Fruit fly (Drosophila melanogaster) whole organism, prepupa: ENCODE data around the gene sni.

Source experiments
- CG10631 ChIP-seq: fragments of 200-800 bp; sonication (Bioruptor generic); optimal IDR thresholded peaks from 2 replicates; lab custom pipeline; 2016; ENCODE audit warnings: missing biosample characterization, missing genetic modification characterization
- CG10669 ChIP-seq: fragments of 200-800 bp; sonication (Bioruptor generic); optimal IDR thresholded peaks from 3 replicates; lab custom pipeline; 2018; ENCODE audit warnings: missing biosample characterization, mild to moderate bottlenecking, missing genetic modification characterization, moderate library complexity
- CG11294 ChIP-seq: fragments of 200-800 bp; sonication (Bioruptor generic); IDR thresholded peaks from 2 replicates; pipeline ENCODE4 v1.3.6; 2022; ENCODE audit warnings: missing biosample characterization, missing genetic modification characterization
- CG11762 ChIP-seq: fragments of 200-800 bp; sonication (Bioruptor generic); optimal IDR thresholded peaks from 3 replicates; lab custom pipeline; 2016; ENCODE audit warnings: missing biosample characterization, missing genetic modification characterization; ENCODE audit not compliant: insufficient read depth
- CG11902 ChIP-seq: fragments of 200-800 bp; sonication (Bioruptor generic); optimal IDR thresholded peaks from 3 replicates; lab custom pipeline; 2016; ENCODE audit warnings: missing biosample characterization, missing genetic modification characterization
- CG15336 ChIP-seq: fragments of 200-800 bp; sonication (Bioruptor generic); IDR thresholded peaks from 2 replicates; pipeline ENCODE4 v1.3.6; 2022; ENCODE audit warnings: missing biosample characterization, missing genetic modification characterization
- CG1621 ChIP-seq: fragments of 200-800 bp; sonication (Bioruptor generic); optimal IDR thresholded peaks from 3 replicates; lab custom pipeline; 2018; ENCODE audit warnings: missing biosample characterization, mild to moderate bottlenecking, missing genetic modification characterization
- CG16779 ChIP-seq: fragments of 200-800 bp; sonication (Bioruptor generic); optimal IDR thresholded peaks from 3 replicates; lab custom pipeline; 2017; ENCODE audit warnings: missing biosample characterization, mild to moderate bottlenecking, missing genetic modification characterization
- CG3032 ChIP-seq: fragments of 200-800 bp; optimal IDR thresholded peaks from 2 replicates; lab custom pipeline; 2019; ENCODE audit warnings: missing biosample characterization, mild to moderate bottlenecking, missing genetic modification characterization, moderate library complexity
- CG31627 ChIP-seq: fragments of 200-800 bp; sonication (Bioruptor generic); optimal IDR thresholded peaks from 3 replicates; lab custom pipeline; 2016; ENCODE audit warnings: missing biosample characterization, missing genetic modification characterization
- CG32006 ChIP-seq: fragments of 200-800 bp; sonication (Bioruptor generic); optimal IDR thresholded peaks from 3 replicates; lab custom pipeline; 2017; ENCODE audit warnings: missing biosample characterization, mild to moderate bottlenecking, missing genetic modification characterization
- CG6163 ChIP-seq: fragments of 200-800 bp; sonication (Bioruptor generic); IDR thresholded peaks from 3 replicates; pipeline ENCODE4 v1.3.6; 2022; ENCODE audit warnings: missing biosample characterization, missing genetic modification characterization
- CG6276 ChIP-seq: fragments of 200-800 bp; sonication (Bioruptor generic); optimal IDR thresholded peaks from 2 replicates; lab custom pipeline; 2017; ENCODE audit warnings: missing biosample characterization, mild to moderate bottlenecking, missing genetic modification characterization
- CG6792 ChIP-seq: fragments of 200-800 bp; sonication (Bioruptor generic); optimal IDR thresholded peaks from 3 replicates; lab custom pipeline; 2016; ENCODE audit warnings: missing biosample characterization, missing genetic modification characterization
- CG6808 ChIP-seq: fragments of 200-800 bp; sonication (Bioruptor generic); optimal IDR thresholded peaks from 3 replicates; lab custom pipeline; 2017; ENCODE audit warnings: missing biosample characterization, missing genetic modification characterization, mild to moderate bottlenecking, moderate library complexity, missing genetic modification reagents
- CG6854 ChIP-seq: fragments of 200-800 bp; sonication (Bioruptor generic); optimal IDR thresholded peaks from 2 replicates; lab custom pipeline; 2017; ENCODE audit warnings: missing biosample characterization, mild to moderate bottlenecking, missing genetic modification characterization
- CG7368 ChIP-seq: fragments of 200-800 bp; sonication (Bioruptor generic); optimal IDR thresholded peaks from 3 replicates; lab custom pipeline; 2016; ENCODE audit warnings: missing biosample characterization, missing genetic modification characterization
- CG8119 ChIP-seq: fragments of 200-800 bp; sonication (Bioruptor generic); IDR thresholded peaks from 3 replicates; pipeline ENCODE4 v1.3.6; 2022; ENCODE audit warnings: missing biosample characterization, missing genetic modification characterization
- CG8319 ChIP-seq: fragments of 200-800 bp; sonication (Bioruptor generic); optimal IDR thresholded peaks from 3 replicates; lab custom pipeline; 2016; ENCODE audit warnings: missing biosample characterization, missing genetic modification characterization
- CG8632 ChIP-seq: fragments of 200-800 bp; sonication (Bioruptor generic); optimal IDR thresholded peaks from 3 replicates; lab custom pipeline; 2016; ENCODE audit warnings: missing biosample characterization, missing genetic modification characterization
- CG9139 ChIP-seq: fragments of 200-800 bp; sonication (Bioruptor generic); optimal IDR thresholded peaks from 3 replicates; lab custom pipeline; 2017; ENCODE audit warnings: missing biosample characterization, mild to moderate bottlenecking, missing genetic modification characterization
- Eip75B ChIP-seq: fragments of 200-800 bp; sonication (Bioruptor generic); optimal IDR thresholded peaks from 3 replicates; lab custom pipeline; 2016; ENCODE audit warnings: missing biosample characterization, missing genetic modification characterization
- Eip78C ChIP-seq: fragments of 200-800 bp; sonication (Bioruptor generic); peaks from one replicate; lab custom pipeline; 2016; ENCODE audit warnings: missing biosample characterization, missing genetic modification characterization
- Eip93F ChIP-seq: fragments of 200-800 bp; sonication (Bioruptor generic); optimal IDR thresholded peaks from 2 replicates; lab custom pipeline; 2016; ENCODE audit warnings: missing biosample characterization, mild to moderate bottlenecking, missing genetic modification characterization
- Ets96B ChIP-seq: fragments of 200-800 bp; optimal IDR thresholded peaks from 2 replicates; lab custom pipeline; 2019; ENCODE audit warnings: missing biosample characterization, mild to moderate bottlenecking, missing genetic modification characterization, moderate library complexity
- Gug ChIP-seq: fragments of 200-800 bp; sonication (Bioruptor generic); IDR thresholded peaks from 2 replicates; pipeline ENCODE4 v1.3.6; 2022; ENCODE audit warnings: missing biosample characterization, missing genetic modification characterization
- Hr38 ChIP-seq: sonication (Bioruptor generic); optimal IDR thresholded peaks from 2 replicates; lab custom pipeline; 2016; ENCODE audit warnings: missing biosample characterization, missing genetic modification characterization
- Hr4 ChIP-seq: fragments of 200-800 bp; sonication (Bioruptor generic); optimal IDR thresholded peaks from 3 replicates; lab custom pipeline; 2016; ENCODE audit warnings: missing biosample characterization, missing genetic modification characterization
- Lpt ChIP-seq: fragments of 200-800 bp; sonication (Bioruptor generic); optimal IDR thresholded peaks from 3 replicates; lab custom pipeline; 2016; ENCODE audit warnings: missing biosample characterization, missing genetic modification characterization
- Met ChIP-seq: fragments of 200-800 bp; sonication (Bioruptor generic); optimal IDR thresholded peaks from 3 replicates; lab custom pipeline; 2016; ENCODE audit warnings: missing biosample characterization, missing genetic modification characterization
- OdsH ChIP-seq: fragments of 200-800 bp; sonication (Bioruptor generic); optimal IDR thresholded peaks from 3 replicates; lab custom pipeline; 2016; ENCODE audit warnings: missing biosample characterization, missing genetic modification characterization
- Sox102F ChIP-seq: fragments of 200-800 bp; sonication (Bioruptor generic); optimal IDR thresholded peaks from 2 replicates; lab custom pipeline; 2016; ENCODE audit warnings: missing biosample characterization, mild to moderate bottlenecking, missing genetic modification characterization
- Sox15 ChIP-seq: fragments of 200-800 bp; sonication (Bioruptor generic); optimal IDR thresholded peaks from 3 replicates; lab custom pipeline; 2016; ENCODE audit warnings: missing biosample characterization, missing genetic modification characterization
- achi ChIP-seq: fragments of 200-800 bp; sonication (Bioruptor generic); optimal IDR thresholded peaks from 3 replicates; lab custom pipeline; 2016; ENCODE audit warnings: missing biosample characterization, missing genetic modification characterization
- dac ChIP-seq: fragments of 200-800 bp; sonication (Bioruptor generic); optimal IDR thresholded peaks from 2 replicates; lab custom pipeline; 2017; ENCODE audit warnings: missing biosample characterization, mild to moderate bottlenecking, missing genetic modification characterization
- esn ChIP-seq: fragments of 200-800 bp; sonication (Bioruptor generic); optimal IDR thresholded peaks from 2 replicates; lab custom pipeline; 2016; ENCODE audit warnings: missing biosample characterization, mild to moderate bottlenecking, missing genetic modification characterization, moderate library complexity
- fd59A ChIP-seq: fragments of 200-800 bp; sonication (Bioruptor generic); optimal IDR thresholded peaks from 2 replicates; lab custom pipeline; 2017; ENCODE audit warnings: missing biosample characterization, mild to moderate bottlenecking, missing genetic modification characterization, missing genetic modification reagents
- fd85E ChIP-seq: fragments of 200-800 bp; sonication (Bioruptor generic); optimal IDR thresholded peaks from 3 replicates; lab custom pipeline; 2016; ENCODE audit warnings: missing biosample characterization, missing genetic modification characterization
- fkh ChIP-seq: fragments of 200-800 bp; sonication (Bioruptor generic); optimal IDR thresholded peaks from 3 replicates; lab custom pipeline; 2017; ENCODE audit warnings: missing biosample characterization, mild to moderate bottlenecking, missing genetic modification characterization, moderate library complexity
- lz ChIP-seq: fragments of 200-800 bp; sonication (Bioruptor generic); optimal IDR thresholded peaks from 3 replicates; lab custom pipeline; 2016; ENCODE audit warnings: missing biosample characterization, missing genetic modification characterization
- net ChIP-seq: fragments of 200-800 bp; sonication (Bioruptor generic); optimal IDR thresholded peaks from 3 replicates; lab custom pipeline; 2016; ENCODE audit warnings: missing biosample characterization, missing genetic modification characterization
- pdm3 ChIP-seq: fragments of 200-800 bp; sonication (Bioruptor generic); optimal IDR thresholded peaks from 3 replicates; lab custom pipeline; 2016; ENCODE audit warnings: missing biosample characterization, missing genetic modification characterization
- salr ChIP-seq, 2 experiments: fragments of 200-800 bp; sonication (Bioruptor generic); optimal IDR thresholded peaks; 3 replicates each; lab custom pipeline; 2016 to 2018; ENCODE audit warnings: missing biosample characterization in 2 of 2, missing genetic modification characterization in 2 of 2, mild to moderate bottlenecking in 1 of 2
- svp ChIP-seq: fragments of 200-800 bp; sonication (Bioruptor generic); peaks from one replicate; lab custom pipeline; 2016; ENCODE audit warnings: missing biosample characterization, missing genetic modification characterization
- topi ChIP-seq: fragments of 200-800 bp; sonication (Bioruptor generic); optimal IDR thresholded peaks from 3 replicates; lab custom pipeline; 2016; ENCODE audit warnings: missing biosample characterization, missing genetic modification characterization
- vri ChIP-seq: fragments of 200-800 bp; sonication (Bioruptor generic); optimal IDR thresholded peaks from 3 replicates; lab custom pipeline; 2016; ENCODE audit warnings: missing biosample characterization, mild to moderate bottlenecking, missing genetic modification characterization

The sni gene

dm6 chrX:8211731-8212468 lies 31.9 kb downstream of the sni start (continued):
- TF ChIP-seq fd85E (GFP tag; lab: Kevin White, UChicago) (no peak), pdm3 (GFP tag; lab: Kevin White, UChicago) (peak; percentile 57), CG8119 (GFP tag; lab: Robert Waterston, UW) (peak; percentile 75), CG15336 (GFP tag; lab: Robert Waterston, UW) (peak; percentile 54), CG16779 (tag; lab: Kevin White, UChicago) (peak; percentile 13), CG6808 (peak; percentile 79), Eip75B (peak; percentile 47), Eip93F (no peak), CG1621 (tag; lab: Kevin White, UChicago) (peak; percentile 60)
- TF ChIP-seq, all 60 proteins: peak for 41

dm6 chrX:8211094-8211730 lies 32.6 kb downstream of the sni start:
- TF ChIP-seq lz (GFP tag; lab: Kevin White, UChicago) (peak; percentile 51), CG16779 (tag; lab: Kevin White, UChicago) (peak; percentile 38), pdm3 (GFP tag; lab: Kevin White, UChicago) (peak; percentile 74), Eip93F (no peak), dac (GFP tag; lab: Kevin White, UChicago) (peak; percentile 3), Sox102F (GFP tag; lab: Kevin White, UChicago) (peak; percentile 27), CG15336 (GFP tag; lab: Robert Waterston, UW) (peak; percentile 79), CG8319 (GFP tag; lab: Kevin White, UChicago) (peak; percentile 39), achi (GFP tag; lab: Kevin White, UChicago) (peak; percentile 69), CG31627 (peak; percentile 43), CG9139 (GFP tag; lab: Kevin White, UChicago) (peak; percentile 71), CG11902 (GFP tag; lab: Kevin White, UChicago) (peak; percentile 31), vri (GFP tag; lab: Kevin White, UChicago) (peak; percentile 14), CG3032 (tag; lab: Kevin White, UChicago) (peak; percentile 85), Eip78C (GFP tag; lab: Kevin White, UChicago) (peak; percentile 90), Hr4 (peak; percentile 75), CG7368 (GFP tag; lab: Kevin White, UChicago) (peak; percentile 48), fkh (GFP tag; lab: Kevin White, UChicago) (no peak), Gug (GFP tag; lab: Robert Waterston, UW) (peak; percentile 43), Met (GFP tag; lab: Kevin White, UChicago) (peak; percentile 57), CG6163 (peak; percentile 87), CG6792 (GFP tag; lab: Kevin White, UChicago) (peak; percentile 64), CG1621 (tag; lab: Kevin White, UChicago) (peak; percentile 78), CG10669 (GFP tag; lab: Kevin White, UChicago) (peak; percentile 84), svp (peak; percentile 37), CG11294 (GFP tag; lab: Robert Waterston, UW) (peak; percentile 59), salr (GFP tag; optimal IDR thresholded peaks at IDR 0.05; lab: Kevin White, UChicago) (peak; percentile 17 to 75), Sox15 (peak; percentile 45), fd59A (GFP tag; lab: Kevin White, UChicago) (peak; percentile 80), fd85E (GFP tag; lab: Kevin White, UChicago) (no peak), Eip75B (peak; percentile 72), Ets96B (tag; lab: Kevin White, UChicago) (peak; percentile 83), CG32006 (GFP tag; lab: Kevin White, UChicago) (peak; percentile 72), CG8632 (GFP tag; lab: Kevin White, UChicago) (peak; percentile 51), Hr38 (GFP tag; lab: Kevin White, UChicago) (no peak), esn (GFP tag; lab: Kevin White, UChicago) (peak; percentile 57), topi (GFP tag; lab: Kevin White, UChicago) (peak; percentile 52), Lpt (GFP tag; lab: Kevin White, UChicago) (peak; percentile 58), CG8119 (GFP tag; lab: Robert Waterston, UW) (peak; percentile 76), net (GFP tag; lab: Kevin White, UChicago) (peak; percentile 50), CG11762 (GFP tag; lab: Kevin White, UChicago) (peak; percentile 45), OdsH (GFP tag; lab: Kevin White, UChicago) (peak; percentile 53), CG6854 (GFP tag; lab: Kevin White, UChicago) (no peak), CG10631 (GFP tag; lab: Kevin White, UChicago) (peak; percentile 74), CG6808 (peak; percentile 84), CG6276 (GFP tag; lab: Kevin White, UChicago) (peak; percentile 56)
